Fruit fly (Drosophila melanogaster) Kc167 (cell line): ENCODE results near the gene CG9609.

Source experiments
- Myc ChIP-seq: fragments of >200 bp; optimal IDR thresholded peaks from 2 replicates; lab custom pipeline; 2017; ENCODE audit warnings: missing external identifiers
- Sin3A ChIP-seq: fragments of >200 bp; optimal IDR thresholded peaks from 2 replicates; lab custom pipeline; 2018; ENCODE audit warnings: missing external identifiers
- h ChIP-seq: fragments of >200 bp; optimal IDR thresholded peaks from 3 replicates; lab custom pipeline; 2018; ENCODE audit warnings: missing external identifiers
- insv ChIP-seq: fragments of >200 bp; optimal IDR thresholded peaks from 3 replicates; lab custom pipeline; 2018; ENCODE audit warnings: missing external identifiers
- psq ChIP-seq: fragments of >200 bp; optimal IDR thresholded peaks from 2 replicates; lab custom pipeline; 2017; ENCODE audit warnings: missing external identifiers
- ttk ChIP-seq: sonication (Bioruptor generic); optimal IDR thresholded peaks from 2 replicates; lab custom pipeline; 2017; ENCODE audit warnings: missing external identifiers

The CG9609 gene

DNA sequence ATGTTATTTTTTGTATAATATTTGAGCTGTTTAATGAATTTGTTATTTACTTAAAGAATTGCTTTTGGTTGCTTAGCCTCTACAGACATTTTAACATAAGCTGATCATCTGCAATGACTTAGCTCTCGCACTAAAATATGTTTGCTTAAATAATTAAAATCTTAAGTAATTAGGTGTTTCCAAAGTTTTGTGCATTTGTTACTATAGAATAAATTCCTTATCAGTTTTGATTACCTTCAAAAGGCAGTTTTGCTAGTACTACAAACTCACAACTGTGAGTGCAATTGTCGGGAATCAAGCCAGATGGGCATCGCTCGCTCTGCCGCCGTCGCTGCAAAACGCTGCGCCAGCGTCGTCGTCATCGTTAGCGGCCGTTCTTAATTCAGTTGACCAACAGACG lies 29.7 kb upstream of the CG9609 start:
- no peak for TF ChIP-seq Sin3A
- TF ChIP-seq h: no peak
- no peak for TF ChIP-seq ttk (lab: Kevin White, UChicago)
- TF ChIP-seq psq (lab: Kevin White, UChicago): no peak
- TF ChIP-seq Myc (lab: Kevin White, UChicago): no peak
- no peak for TF ChIP-seq insv

DNA sequence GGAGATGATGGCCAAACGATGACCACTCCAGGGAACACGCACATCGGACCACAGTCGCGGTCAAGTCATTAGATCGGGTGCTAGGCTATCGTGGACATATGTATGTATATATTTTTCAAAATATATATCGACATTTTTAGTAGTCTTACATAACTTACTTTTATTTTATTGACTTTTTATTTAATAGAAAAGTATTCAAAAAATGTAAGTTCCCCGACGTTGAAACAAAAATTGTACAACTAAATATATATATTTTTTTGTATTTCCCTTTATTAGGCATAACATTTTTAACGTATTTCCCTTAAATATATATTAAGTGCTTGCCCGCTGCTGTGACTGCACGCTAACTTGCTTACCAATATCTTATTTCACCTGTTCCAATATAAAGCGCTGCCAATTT lies 28.4 kb upstream of the CG9609 start:
- TF ChIP-seq h: no peak

DNA sequence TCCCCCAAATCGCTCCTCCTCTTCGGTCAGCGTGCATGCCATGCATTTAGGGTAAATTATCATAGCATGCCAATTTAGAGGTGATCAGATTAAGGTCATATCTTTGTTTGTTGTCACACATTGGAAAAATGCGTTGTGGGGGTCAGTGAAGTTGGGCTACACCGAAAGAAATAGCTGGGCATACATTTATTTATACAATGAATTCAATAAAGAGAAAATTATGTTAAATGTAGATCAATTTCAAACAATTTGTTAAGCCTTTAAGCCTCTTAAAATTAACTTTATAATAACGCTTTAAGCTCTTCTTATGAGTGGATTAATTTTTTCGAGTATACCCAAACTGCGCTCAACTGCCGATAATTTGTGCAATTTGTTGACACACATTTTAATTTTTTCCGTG lies 27.5 kb upstream of the CG9609 start:
- no peak for TF ChIP-seq insv
- TF ChIP-seq ttk (lab: Kevin White, UChicago): no peak

DNA sequence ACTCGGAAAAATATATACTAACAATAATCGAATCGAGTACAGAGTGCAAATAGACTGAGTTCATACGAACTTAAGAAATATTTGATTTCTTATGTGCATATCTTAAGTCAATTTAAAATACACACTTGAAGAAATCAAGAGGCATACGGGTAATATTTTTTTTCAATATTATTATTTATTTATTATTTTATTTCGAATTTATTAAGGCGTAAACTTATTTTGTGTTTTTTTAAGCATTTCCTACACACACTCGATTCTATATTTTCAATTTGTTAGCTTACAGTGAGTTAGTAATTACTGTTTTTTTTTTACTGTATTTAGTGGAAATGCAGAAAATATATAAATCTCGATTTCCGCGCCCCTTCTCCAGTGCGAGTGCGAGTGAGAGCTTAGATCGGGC lies 26.4 kb upstream of the CG9609 start:
- TF ChIP-seq psq (lab: Kevin White, UChicago) (no peak), Myc (lab: Kevin White, UChicago) (no peak), h (no peak), insv (no peak), ttk (lab: Kevin White, UChicago) (no peak), Sin3A (no peak)

DNA sequence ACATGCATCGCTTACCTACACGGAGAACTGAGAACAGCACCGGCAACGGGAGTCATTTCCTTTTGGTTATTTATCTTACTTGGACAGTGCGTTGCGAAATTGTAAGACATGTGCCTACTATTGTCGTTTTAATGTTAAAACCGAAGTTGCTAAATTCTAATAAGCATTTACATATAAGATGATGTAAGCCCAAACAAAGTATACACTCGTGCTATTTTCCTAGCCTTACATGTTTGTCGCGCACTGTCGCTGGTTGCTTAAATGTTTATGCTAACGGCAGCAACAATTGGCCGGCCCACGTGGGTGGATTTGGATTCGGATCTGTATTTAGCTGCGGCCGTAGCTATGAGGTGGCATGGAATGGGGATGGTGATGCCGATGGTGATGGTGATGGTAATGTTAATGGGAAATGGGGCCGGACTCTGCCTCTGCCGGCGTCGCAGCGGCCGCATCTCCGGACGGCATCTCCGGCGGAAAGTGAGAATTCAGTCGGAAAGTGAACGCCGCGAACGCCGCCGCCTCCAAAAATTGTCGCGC lies 24.5 kb upstream of the CG9609 start, which contains the start of gene CG4829:
CG4829 (plus strand) TSS at position 487 of the 537 bp plus-strand sequence.
- TF ChIP-seq Sin3A (no peak), Myc (lab: Kevin White, UChicago) (no peak), psq (lab: Kevin White, UChicago) (no peak), ttk (lab: Kevin White, UChicago) (no peak), insv (no peak), h (no peak)

DNA sequence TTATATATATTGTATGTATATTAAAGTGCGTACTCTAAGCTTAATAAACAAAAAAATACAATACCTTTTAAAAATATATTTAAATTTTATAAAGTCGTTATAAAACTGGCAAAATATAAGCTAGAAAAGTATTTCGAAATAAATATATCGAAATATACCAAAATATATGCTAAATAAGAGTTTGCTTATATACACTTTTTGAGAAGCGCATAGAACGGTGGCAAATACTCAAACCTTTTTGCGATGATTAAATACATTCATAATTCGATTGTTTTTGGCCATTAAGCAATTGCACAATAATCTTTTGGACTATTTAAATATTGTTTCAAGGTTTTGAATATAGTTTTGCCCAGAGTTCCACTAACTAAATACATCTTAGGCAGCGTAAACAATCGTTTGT lies 22.3 kb upstream of the CG9609 start:
- TF ChIP-seq ttk (lab: Kevin White, UChicago) (no peak), Myc (lab: Kevin White, UChicago) (no peak), psq (lab: Kevin White, UChicago) (no peak)

DNA sequence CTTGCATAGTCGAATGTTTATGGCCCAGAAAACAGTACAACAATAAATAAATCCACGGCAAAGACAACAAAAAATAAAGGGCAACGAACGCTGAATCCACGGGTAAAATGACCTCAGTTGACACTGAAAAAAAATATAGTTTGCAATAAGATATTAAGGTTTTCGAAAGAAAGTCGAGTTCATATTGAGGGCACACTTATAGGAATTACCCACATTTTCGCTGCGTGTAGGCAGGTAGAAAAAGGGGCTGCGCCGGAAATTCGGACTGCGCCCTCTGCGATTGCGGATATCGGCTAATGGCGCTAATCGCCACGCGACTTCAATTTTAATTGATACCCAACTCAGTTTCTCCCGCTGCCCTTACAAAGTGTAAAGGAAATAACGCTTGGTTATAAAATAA lies 21.8 kb upstream of the CG9609 start:
- TF ChIP-seq psq (lab: Kevin White, UChicago) (no peak), insv (no peak), Sin3A (no peak), ttk (lab: Kevin White, UChicago) (no peak), Myc (lab: Kevin White, UChicago) (no peak), h (no peak)

DNA sequence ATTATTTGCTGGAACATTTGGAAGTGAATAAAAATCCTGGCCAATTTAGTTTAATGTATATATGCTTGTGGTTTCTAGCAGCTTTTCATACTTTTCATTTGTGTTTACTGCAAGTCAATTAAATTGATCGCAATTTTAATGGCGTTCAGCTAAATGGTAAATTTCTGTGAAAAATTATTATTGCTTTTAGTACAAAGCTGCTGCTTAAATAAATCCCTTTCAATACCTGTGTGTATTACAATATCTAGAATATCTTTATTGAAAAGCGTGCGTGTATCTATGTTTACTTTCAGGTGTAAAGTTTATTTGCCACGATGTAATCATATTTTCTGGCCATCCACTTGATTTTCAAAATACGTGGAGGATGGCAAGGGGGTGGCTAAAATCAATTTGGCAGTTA lies 19.0 kb upstream of the CG9609 start, which contains the start of gene ppk28:
ppk28 (plus strand) TSS at position 301 of the 400 bp plus-strand sequence.
- TF ChIP-seq Sin3A (no peak), ttk (lab: Kevin White, UChicago) (no peak), insv (no peak), psq (lab: Kevin White, UChicago) (no peak), Myc (lab: Kevin White, UChicago) (no peak), h (no peak)

DNA sequence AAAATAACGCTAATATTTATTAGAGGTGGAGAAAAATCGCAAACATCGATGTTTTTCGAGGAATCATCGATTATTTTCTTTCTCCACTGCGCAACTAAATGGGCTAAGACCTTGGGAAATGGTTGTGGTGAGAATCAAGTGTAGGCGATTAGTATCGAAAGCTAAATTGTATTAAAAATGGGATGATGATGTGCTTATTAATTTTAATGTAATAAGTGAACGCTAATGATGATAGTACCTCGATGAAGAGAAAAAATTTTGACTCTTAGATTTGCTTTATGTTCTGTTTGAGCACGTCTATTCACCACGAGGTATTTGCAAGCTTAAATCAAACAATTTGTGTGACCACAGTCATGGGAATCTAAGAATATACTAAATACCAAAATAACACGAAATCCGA lies 16.5 kb upstream of the CG9609 start, which contains the start of the genes Rai1 and CG13005:
Rai1 (minus strand) TSS at position 46 of the 400 bp plus-strand sequence.
CG13005 (plus strand) TSS at position 352 of the 400 bp plus-strand sequence.
- TF ChIP-seq h (no peak), psq (lab: Kevin White, UChicago) (no peak), insv (no peak), Sin3A (no peak), ttk (lab: Kevin White, UChicago) (no peak), Myc (lab: Kevin White, UChicago) (no peak)

DNA sequence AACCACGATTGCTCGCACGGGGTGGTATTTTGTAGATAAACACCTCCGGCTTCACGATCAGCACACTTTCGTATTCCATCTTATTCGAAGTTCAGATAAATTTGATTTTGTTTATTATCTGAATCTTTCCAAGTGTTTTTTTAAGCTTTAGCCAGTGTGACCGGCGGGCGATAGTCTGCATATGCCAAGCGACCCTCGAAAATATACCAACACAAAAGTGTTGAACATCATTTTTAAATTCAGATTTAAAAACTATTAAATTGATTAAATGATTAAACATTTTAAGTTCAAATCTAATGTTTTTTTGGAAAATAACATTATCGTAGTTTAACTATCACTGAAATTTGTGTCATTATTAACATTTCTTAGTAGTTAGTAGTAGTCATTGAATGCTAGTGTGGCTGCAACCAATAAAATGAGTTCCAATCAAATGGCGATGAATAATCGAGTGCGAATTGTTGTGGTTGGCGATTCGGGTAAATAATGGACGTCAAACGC lies 13.8 kb upstream of the CG9609 start, which contains the start of the genes CG9132 and CG4789:
CG9132 (minus strand) TSS at position 181 of the 498 bp plus-strand sequence.
CG4789 (plus strand) TSS at position 401 of the 498 bp plus-strand sequence.
- TF ChIP-seq Myc (lab: Kevin White, UChicago): no peak

DNA sequence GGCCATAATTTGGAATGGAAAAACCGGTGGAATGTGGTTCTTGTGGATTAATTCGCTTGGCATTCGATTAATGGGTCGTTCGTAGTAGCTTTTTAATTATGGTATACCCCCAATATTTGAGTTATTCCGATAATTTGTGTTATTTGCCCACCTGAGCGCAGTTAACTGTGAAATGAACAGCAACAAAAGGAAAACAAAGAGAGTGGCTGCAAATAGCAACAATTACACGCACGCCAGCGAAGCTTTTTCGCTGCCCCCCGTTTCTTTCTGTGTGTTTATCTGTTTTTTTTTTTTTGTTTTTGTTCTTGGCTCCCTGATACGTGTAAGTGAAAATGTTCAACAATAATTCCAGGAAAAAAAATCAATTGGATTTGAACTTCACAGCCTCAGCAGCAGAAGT lies 13.1 kb upstream of the CG9609 start:
- TF ChIP-seq h: no peak
- no peak for TF ChIP-seq insv
- no peak for TF ChIP-seq Sin3A
- no peak for TF ChIP-seq ttk (lab: Kevin White, UChicago)
- TF ChIP-seq Myc (lab: Kevin White, UChicago): no peak
- TF ChIP-seq psq (lab: Kevin White, UChicago): no peak

DNA sequence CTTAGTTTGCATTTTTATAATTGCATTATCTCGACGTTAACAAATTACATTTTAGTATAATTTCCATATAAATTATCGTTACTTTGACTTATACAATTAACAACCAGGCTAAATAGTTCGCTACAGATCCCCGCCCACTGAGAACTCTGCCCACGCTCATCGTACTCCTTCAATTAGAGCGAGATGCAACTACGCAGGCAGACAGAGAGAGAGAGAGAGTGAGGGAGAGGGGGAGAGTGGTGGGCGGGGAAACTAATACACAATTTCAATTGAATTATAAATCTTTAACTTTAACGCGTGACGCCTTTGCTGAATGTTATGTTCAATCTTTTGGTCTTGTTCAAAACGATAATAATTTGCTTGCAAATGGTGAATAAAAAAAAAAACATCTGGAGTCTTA lies 11.4 kb upstream of the CG9609 start:
- TF ChIP-seq ttk (lab: Kevin White, UChicago): no peak
- no peak for TF ChIP-seq insv
- TF ChIP-seq Sin3A: no peak
- no peak for TF ChIP-seq Myc (lab: Kevin White, UChicago)

DNA sequence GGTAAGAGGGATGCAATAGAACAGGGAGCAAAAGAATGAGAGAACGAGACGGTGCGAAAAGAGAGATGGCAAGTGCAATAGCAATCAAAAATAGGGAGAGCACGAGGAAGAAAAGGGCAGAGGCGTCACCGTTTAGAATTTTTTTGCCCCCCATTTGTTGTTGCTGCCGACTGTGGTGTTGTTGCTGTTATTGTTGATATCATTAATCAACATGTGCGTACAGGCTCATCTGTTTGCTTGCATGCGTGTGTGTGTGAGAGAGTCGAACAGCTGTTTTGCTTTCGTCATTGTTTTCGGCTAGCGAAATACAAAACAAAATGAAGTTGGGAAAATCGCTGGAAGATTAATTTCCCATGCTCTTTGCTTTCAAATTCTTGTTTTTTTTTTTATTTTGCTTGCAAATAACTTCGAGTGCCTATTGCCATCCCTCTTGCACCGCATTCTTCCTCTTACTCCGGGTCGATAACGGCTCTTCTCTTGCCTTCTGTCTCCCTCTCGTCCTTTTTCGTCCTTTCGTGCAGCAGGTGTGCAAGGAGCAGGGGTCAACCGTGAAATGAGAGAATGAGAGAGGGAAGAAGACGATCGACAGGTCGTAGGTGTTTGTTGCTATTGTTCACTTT lies 6.4 kb upstream of the CG9609 start:
- TF ChIP-seq ttk (lab: Kevin White, UChicago): no peak
- TF ChIP-seq h: no peak
- TF ChIP-seq Sin3A: no peak
- TF ChIP-seq Myc (lab: Kevin White, UChicago): no peak
